Fruit fly (Drosophila melanogaster) whole organism, prepupa: Measurements from ENCODE around the gene scrib.

Experiments
- CG10631 ChIP-seq: fragments of 200-800 bp; sonication (Bioruptor generic); optimal IDR thresholded peaks from 2 replicates; lab custom pipeline; 2016; ENCODE audit warnings: missing biosample characterization, missing genetic modification characterization
- CG10669 ChIP-seq: fragments of 200-800 bp; sonication (Bioruptor generic); optimal IDR thresholded peaks from 3 replicates; lab custom pipeline; 2018; ENCODE audit warnings: missing biosample characterization, mild to moderate bottlenecking, missing genetic modification characterization, moderate library complexity
- CG11762 ChIP-seq: fragments of 200-800 bp; sonication (Bioruptor generic); optimal IDR thresholded peaks from 3 replicates; lab custom pipeline; 2016; ENCODE audit warnings: missing biosample characterization, missing genetic modification characterization; ENCODE audit not compliant: insufficient read depth
- CG11902 ChIP-seq: fragments of 200-800 bp; sonication (Bioruptor generic); optimal IDR thresholded peaks from 3 replicates; lab custom pipeline; 2016; ENCODE audit warnings: missing biosample characterization, missing genetic modification characterization
- CG1621 ChIP-seq: fragments of 200-800 bp; sonication (Bioruptor generic); optimal IDR thresholded peaks from 3 replicates; lab custom pipeline; 2018; ENCODE audit warnings: missing biosample characterization, mild to moderate bottlenecking, missing genetic modification characterization
- CG16779 ChIP-seq: fragments of 200-800 bp; sonication (Bioruptor generic); optimal IDR thresholded peaks from 3 replicates; lab custom pipeline; 2017; ENCODE audit warnings: missing biosample characterization, mild to moderate bottlenecking, missing genetic modification characterization
- CG3032 ChIP-seq: fragments of 200-800 bp; optimal IDR thresholded peaks from 2 replicates; lab custom pipeline; 2019; ENCODE audit warnings: missing biosample characterization, mild to moderate bottlenecking, missing genetic modification characterization, moderate library complexity
- CG31627 ChIP-seq: fragments of 200-800 bp; sonication (Bioruptor generic); optimal IDR thresholded peaks from 3 replicates; lab custom pipeline; 2016; ENCODE audit warnings: missing biosample characterization, missing genetic modification characterization
- CG32006 ChIP-seq: fragments of 200-800 bp; sonication (Bioruptor generic); optimal IDR thresholded peaks from 3 replicates; lab custom pipeline; 2017; ENCODE audit warnings: missing biosample characterization, mild to moderate bottlenecking, missing genetic modification characterization
- CG3919 ChIP-seq: fragments of 200-800 bp; sonication (Bioruptor generic); optimal IDR thresholded peaks from 3 replicates; lab custom pipeline; 2016; ENCODE audit warnings: missing biosample characterization, missing genetic modification characterization
- CG4318 ChIP-seq: fragments of 200-800 bp; sonication (Bioruptor generic); optimal IDR thresholded peaks from 3 replicates; lab custom pipeline; 2017; ENCODE audit warnings: missing biosample characterization, mild to moderate bottlenecking, missing genetic modification characterization
- CG6163 ChIP-seq: fragments of 200-800 bp; sonication (Bioruptor generic); IDR thresholded peaks from 3 replicates; pipeline ENCODE4 v1.3.6; 2022; ENCODE audit warnings: missing biosample characterization, missing genetic modification characterization
- CG6276 ChIP-seq: fragments of 200-800 bp; sonication (Bioruptor generic); optimal IDR thresholded peaks from 2 replicates; lab custom pipeline; 2017; ENCODE audit warnings: missing biosample characterization, mild to moderate bottlenecking, missing genetic modification characterization
- CG6792 ChIP-seq: fragments of 200-800 bp; sonication (Bioruptor generic); optimal IDR thresholded peaks from 3 replicates; lab custom pipeline; 2016; ENCODE audit warnings: missing biosample characterization, missing genetic modification characterization
- CG6808 ChIP-seq: fragments of 200-800 bp; sonication (Bioruptor generic); optimal IDR thresholded peaks from 3 replicates; lab custom pipeline; 2017; ENCODE audit warnings: missing biosample characterization, missing genetic modification characterization, mild to moderate bottlenecking, moderate library complexity, missing genetic modification reagents
- CG6854 ChIP-seq: fragments of 200-800 bp; sonication (Bioruptor generic); optimal IDR thresholded peaks from 2 replicates; lab custom pipeline; 2017; ENCODE audit warnings: missing biosample characterization, mild to moderate bottlenecking, missing genetic modification characterization
- CG8119 ChIP-seq: fragments of 200-800 bp; sonication (Bioruptor generic); IDR thresholded peaks from 3 replicates; pipeline ENCODE4 v1.3.6; 2022; ENCODE audit warnings: missing biosample characterization, missing genetic modification characterization
- CG9139 ChIP-seq: fragments of 200-800 bp; sonication (Bioruptor generic); optimal IDR thresholded peaks from 3 replicates; lab custom pipeline; 2017; ENCODE audit warnings: missing biosample characterization, mild to moderate bottlenecking, missing genetic modification characterization
- Eip75B ChIP-seq: fragments of 200-800 bp; sonication (Bioruptor generic); optimal IDR thresholded peaks from 3 replicates; lab custom pipeline; 2016; ENCODE audit warnings: missing biosample characterization, missing genetic modification characterization
- Eip78C ChIP-seq: fragments of 200-800 bp; sonication (Bioruptor generic); peaks from one replicate; lab custom pipeline; 2016; ENCODE audit warnings: missing biosample characterization, missing genetic modification characterization
- Eip93F ChIP-seq: fragments of 200-800 bp; sonication (Bioruptor generic); optimal IDR thresholded peaks from 2 replicates; lab custom pipeline; 2016; ENCODE audit warnings: missing biosample characterization, mild to moderate bottlenecking, missing genetic modification characterization
- Ets21C ChIP-seq: fragments of 200-800 bp; sonication (Bioruptor generic); optimal IDR thresholded peaks from 3 replicates; lab custom pipeline; 2016; ENCODE audit warnings: missing biosample characterization, missing genetic modification characterization
- Ets96B ChIP-seq: fragments of 200-800 bp; optimal IDR thresholded peaks from 2 replicates; lab custom pipeline; 2019; ENCODE audit warnings: missing biosample characterization, mild to moderate bottlenecking, missing genetic modification characterization, moderate library complexity
- Gug ChIP-seq: fragments of 200-800 bp; sonication (Bioruptor generic); IDR thresholded peaks from 2 replicates; pipeline ENCODE4 v1.3.6; 2022; ENCODE audit warnings: missing biosample characterization, missing genetic modification characterization
- Hr39 ChIP-seq: fragments of 200-800 bp; sonication (Bioruptor generic); optimal IDR thresholded peaks from 2 replicates; lab custom pipeline; 2016; ENCODE audit warnings: missing biosample characterization, missing genetic modification characterization
- Hr4 ChIP-seq: fragments of 200-800 bp; sonication (Bioruptor generic); optimal IDR thresholded peaks from 3 replicates; lab custom pipeline; 2016; ENCODE audit warnings: missing biosample characterization, missing genetic modification characterization
- Lpt ChIP-seq: fragments of 200-800 bp; sonication (Bioruptor generic); optimal IDR thresholded peaks from 3 replicates; lab custom pipeline; 2016; ENCODE audit warnings: missing biosample characterization, missing genetic modification characterization
- OdsH ChIP-seq: fragments of 200-800 bp; sonication (Bioruptor generic); optimal IDR thresholded peaks from 3 replicates; lab custom pipeline; 2016; ENCODE audit warnings: missing biosample characterization, missing genetic modification characterization
- Smox ChIP-seq: fragments of 200-800 bp; sonication (Bioruptor generic); optimal IDR thresholded peaks from 3 replicates; lab custom pipeline; 2016; ENCODE audit warnings: missing biosample characterization, missing genetic modification characterization
- Sox102F ChIP-seq: fragments of 200-800 bp; sonication (Bioruptor generic); optimal IDR thresholded peaks from 2 replicates; lab custom pipeline; 2016; ENCODE audit warnings: missing biosample characterization, mild to moderate bottlenecking, missing genetic modification characterization
- Sox14 ChIP-seq: fragments of 200-800 bp; sonication (Bioruptor generic); optimal IDR thresholded peaks from 3 replicates; lab custom pipeline; 2016; ENCODE audit warnings: missing biosample characterization, missing genetic modification characterization
- Sox15 ChIP-seq: fragments of 200-800 bp; sonication (Bioruptor generic); optimal IDR thresholded peaks from 3 replicates; lab custom pipeline; 2016; ENCODE audit warnings: missing biosample characterization, missing genetic modification characterization
- achi ChIP-seq: fragments of 200-800 bp; sonication (Bioruptor generic); optimal IDR thresholded peaks from 3 replicates; lab custom pipeline; 2016; ENCODE audit warnings: missing biosample characterization, missing genetic modification characterization
- acj6 ChIP-seq: fragments of 200-800 bp; sonication (Bioruptor generic); optimal IDR thresholded peaks from 3 replicates; lab custom pipeline; 2016; ENCODE audit warnings: missing biosample characterization, missing genetic modification characterization
- dac ChIP-seq: fragments of 200-800 bp; sonication (Bioruptor generic); optimal IDR thresholded peaks from 2 replicates; lab custom pipeline; 2017; ENCODE audit warnings: missing biosample characterization, mild to moderate bottlenecking, missing genetic modification characterization
- dsx ChIP-seq: fragments of 200-800 bp; optimal IDR thresholded peaks from 3 replicates; lab custom pipeline; 2019; ENCODE audit warnings: missing biosample characterization, mild to moderate bottlenecking, missing genetic modification characterization, moderate library complexity; ENCODE audit not compliant: poor library complexity, severe bottlenecking
- eg ChIP-seq: fragments of 200-800 bp; sonication (Bioruptor generic); IDR thresholded peaks from 3 replicates; pipeline ENCODE4 v1.3.6; 2022; ENCODE audit warnings: missing biosample characterization, missing genetic modification characterization
- fd59A ChIP-seq: fragments of 200-800 bp; sonication (Bioruptor generic); optimal IDR thresholded peaks from 2 replicates; lab custom pipeline; 2017; ENCODE audit warnings: missing biosample characterization, mild to moderate bottlenecking, missing genetic modification characterization, missing genetic modification reagents
- fd85E ChIP-seq: fragments of 200-800 bp; sonication (Bioruptor generic); optimal IDR thresholded peaks from 3 replicates; lab custom pipeline; 2016; ENCODE audit warnings: missing biosample characterization, missing genetic modification characterization
- fkh ChIP-seq: fragments of 200-800 bp; sonication (Bioruptor generic); optimal IDR thresholded peaks from 3 replicates; lab custom pipeline; 2017; ENCODE audit warnings: missing biosample characterization, mild to moderate bottlenecking, missing genetic modification characterization, moderate library complexity
- lz ChIP-seq: fragments of 200-800 bp; sonication (Bioruptor generic); optimal IDR thresholded peaks from 3 replicates; lab custom pipeline; 2016; ENCODE audit warnings: missing biosample characterization, missing genetic modification characterization
- net ChIP-seq: fragments of 200-800 bp; sonication (Bioruptor generic); optimal IDR thresholded peaks from 3 replicates; lab custom pipeline; 2016; ENCODE audit warnings: missing biosample characterization, missing genetic modification characterization
- pdm3 ChIP-seq: fragments of 200-800 bp; sonication (Bioruptor generic); optimal IDR thresholded peaks from 3 replicates; lab custom pipeline; 2016; ENCODE audit warnings: missing biosample characterization, missing genetic modification characterization
- salr ChIP-seq, 2 experiments: fragments of 200-800 bp; sonication (Bioruptor generic); optimal IDR thresholded peaks; 3 replicates each; lab custom pipeline; 2016 to 2018; ENCODE audit warnings: missing biosample characterization in 2 of 2, missing genetic modification characterization in 2 of 2, mild to moderate bottlenecking in 1 of 2
- spab ChIP-seq: fragments of 200-800 bp; sonication (Bioruptor generic); optimal IDR thresholded peaks from 2 replicates; lab custom pipeline; 2017; ENCODE audit warnings: missing biosample characterization, mild to moderate bottlenecking, missing genetic modification characterization, missing genetic modification reagents
- svp ChIP-seq: fragments of 200-800 bp; sonication (Bioruptor generic); peaks from one replicate; lab custom pipeline; 2016; ENCODE audit warnings: missing biosample characterization, missing genetic modification characterization
- topi ChIP-seq: fragments of 200-800 bp; sonication (Bioruptor generic); optimal IDR thresholded peaks from 3 replicates; lab custom pipeline; 2016; ENCODE audit warnings: missing biosample characterization, missing genetic modification characterization
- vri ChIP-seq: fragments of 200-800 bp; sonication (Bioruptor generic); optimal IDR thresholded peaks from 3 replicates; lab custom pipeline; 2016; ENCODE audit warnings: missing biosample characterization, mild to moderate bottlenecking, missing genetic modification characterization

scrib gene

DNA sequence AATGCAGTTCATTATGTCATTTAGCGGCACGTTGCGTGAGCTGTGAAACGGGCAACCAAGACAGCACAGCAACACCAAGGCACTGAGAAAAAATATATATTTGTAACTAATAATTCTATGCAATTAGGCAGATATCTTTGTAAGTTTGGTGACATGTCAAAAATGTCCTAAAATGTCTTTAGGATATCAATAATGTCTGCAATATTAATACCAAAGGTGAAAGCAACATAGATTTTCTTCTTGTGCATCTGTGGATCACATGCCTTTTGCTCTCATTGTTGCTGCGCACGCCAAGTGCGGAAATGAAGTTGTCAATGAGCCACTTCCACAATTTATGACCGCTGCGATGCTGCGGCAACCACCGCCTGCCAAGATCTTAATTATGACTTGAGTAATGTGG is 46.7 kb upstream of the scrib start (continued):
- TF ChIP-seq topi (GFP tag; lab: Kevin White, UChicago) (peak; percentile 76), dac (GFP tag; lab: Kevin White, UChicago) (peak; percentile 48), Smox (GFP tag; lab: Kevin White, UChicago) (peak; percentile 68), CG11762 (GFP tag; lab: Kevin White, UChicago) (peak; percentile 71), CG6808 (GFP tag; lab: Kevin White, UChicago) (peak; percentile 84), CG10631 (GFP tag; lab: Kevin White, UChicago) (peak; percentile 83), eg (GFP tag; lab: Robert Waterston, UW) (peak; percentile 79), Hr39 (peak; percentile 65), Sox15 (GFP tag; lab: Kevin White, UChicago) (peak; percentile 62), CG6792 (peak; percentile 71), Hr4 (GFP tag; lab: Kevin White, UChicago) (peak; percentile 75), Sox102F (GFP tag; lab: Kevin White, UChicago) (peak; percentile 62), CG11902 (peak; percentile 65)

DNA sequence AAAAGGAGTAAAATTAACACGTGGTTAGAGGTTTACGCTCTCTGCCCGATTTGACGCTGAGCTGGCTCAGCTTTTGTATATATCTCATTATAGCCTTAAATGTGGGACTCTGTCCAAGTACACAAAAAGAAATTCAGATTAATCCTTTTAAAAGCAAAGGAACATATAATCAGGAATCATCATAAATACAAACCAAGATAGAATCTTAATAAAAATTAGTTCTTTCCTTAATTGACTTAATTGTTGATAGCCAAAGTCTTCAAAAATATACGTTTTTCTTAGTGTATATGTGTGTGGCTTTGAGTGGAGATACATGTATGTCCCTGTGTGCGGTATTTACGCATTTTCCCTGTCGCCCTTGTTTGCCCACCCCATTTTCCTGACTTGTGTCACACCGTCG is 41.9 kb upstream of the scrib start:
- TF ChIP-seq CG10669 (peak; percentile 35), Ets21C (GFP tag; lab: Kevin White, UChicago) (no peak), dac (GFP tag; lab: Kevin White, UChicago) (no peak), CG32006 (GFP tag; lab: Kevin White, UChicago) (peak; percentile 53), CG6163 (GFP tag; lab: Robert Waterston, UW) (0 out of 3 replicates have a peak, but pooled peaks have one; percentile 38), spab (GFP tag; lab: Kevin White, UChicago) (no peak), OdsH (GFP tag; lab: Kevin White, UChicago) (peak; percentile 19), Sox102F (GFP tag; lab: Kevin White, UChicago) (no peak), salr (GFP tag; optimal IDR thresholded peaks at IDR 0.05; lab: Kevin White, UChicago) (no peak), Eip93F (GFP tag; lab: Kevin White, UChicago) (no peak), Eip78C (GFP tag; lab: Kevin White, UChicago) (peak; percentile 80), Sox14 (GFP tag; lab: Kevin White, UChicago) (peak; percentile 1), fkh (GFP tag; lab: Kevin White, UChicago) (no peak), lz (GFP tag; lab: Kevin White, UChicago) (no peak), Eip75B (GFP tag; lab: Kevin White, UChicago) (peak; percentile 13), CG1621 (no peak), Gug (GFP tag; lab: Robert Waterston, UW) (no peak), svp (GFP tag; lab: Kevin White, UChicago) (peak; percentile 48), fd85E (GFP tag; lab: Kevin White, UChicago) (no peak), acj6 (peak; percentile 12), topi (GFP tag; lab: Kevin White, UChicago) (no peak), Ets96B (tag; lab: Kevin White, UChicago) (peak; percentile 51), dsx (GFP tag; lab: Kevin White, UChicago) (peak; percentile 45), Hr4 (GFP tag; lab: Kevin White, UChicago) (peak; percentile 38), CG3919 (GFP tag; lab: Kevin White, UChicago) (peak; percentile 5), eg (GFP tag; lab: Robert Waterston, UW) (peak; percentile 64; the same call in 2 of the 3 replicates), CG6276 (GFP tag; lab: Kevin White, UChicago) (no peak), CG10631 (GFP tag; lab: Kevin White, UChicago) (peak; percentile 29), CG31627 (no peak), CG11762 (GFP tag; lab: Kevin White, UChicago) (no peak), CG9139 (GFP tag; lab: Kevin White, UChicago) (no peak), achi (GFP tag; lab: Kevin White, UChicago) (peak; percentile 13), Smox (GFP tag; lab: Kevin White, UChicago) (no peak), vri (GFP tag; lab: Kevin White, UChicago) (no peak), CG4318 (no peak), CG6792 (no peak), CG8119 (peak; percentile 28; the same call in 1 of the 3 replicates), CG3032 (tag; lab: Kevin White, UChicago) (peak; percentile 28), CG16779 (tag; lab: Kevin White, UChicago) (no peak), Lpt (GFP tag; lab: Kevin White, UChicago) (no peak), pdm3 (peak; percentile 42), CG6854 (no peak), fd59A (GFP tag; lab: Kevin White, UChicago) (no peak), net (GFP tag; lab: Kevin White, UChicago) (no peak), CG11902 (no peak)
